Fruit fly (Drosophila melanogaster): ENCODE measurements around the gene pic.

DNA sequence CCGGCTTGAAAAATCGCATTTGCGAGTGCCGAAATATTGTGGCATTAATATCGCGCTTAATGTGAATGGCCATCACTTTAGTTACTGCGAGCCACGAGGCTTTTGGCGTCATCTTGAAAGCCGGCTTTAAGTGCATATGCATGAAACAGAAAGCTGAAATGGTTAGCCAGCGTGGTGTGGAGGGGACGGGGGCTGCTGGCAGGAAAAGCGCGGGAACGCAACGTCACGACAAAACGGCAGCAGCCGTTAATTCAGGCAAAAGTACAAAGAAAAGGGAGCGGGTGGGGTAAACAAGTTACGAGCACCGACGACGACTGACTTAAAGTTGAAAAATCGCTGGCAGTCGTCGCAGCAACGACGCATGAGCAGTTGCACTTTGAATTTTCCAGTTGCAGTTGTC, 36.6 kb upstream of the pic start:
- no peak for TF ChIP-seq insv (optimal IDR thresholded peaks at IDR 0.05)
- TF ChIP-seq Sin3A (optimal IDR thresholded peaks at IDR 0.05), result no peak
- TF ChIP-seq h (optimal IDR thresholded peaks at IDR 0.05), result no peak
- no peak for TF ChIP-seq psq (optimal IDR thresholded peaks at IDR 0.05)
- TF ChIP-seq Myc (optimal IDR thresholded peaks at IDR 0.05), result no peak

All from Kc167 (cell line).